Fruit fly (Drosophila melanogaster) whole organism, embryonic: ENCODE data around the gene Ythdc1.

Source experiments
- ATbp ChIP-seq: fragments of 200-800 bp; sonication (Bioruptor generic); optimal IDR thresholded peaks from 2 replicates; lab custom pipeline; 2017; ENCODE audit warnings: missing biosample characterization, mild to moderate bottlenecking, missing genetic modification characterization, missing genetic modification reagents
- Bteb2 ChIP-seq: fragments of 200-800 bp; sonication (Bioruptor generic); optimal IDR thresholded peaks from 2 replicates; lab custom pipeline; 2016; ENCODE audit warnings: missing biosample characterization, missing genetic modification characterization
- CG10321 ChIP-seq: fragments of 200-800 bp; sonication (Bioruptor generic); IDR thresholded peaks from 2 replicates; pipeline ENCODE4 v1.3.6; 2022; ENCODE audit warnings: missing biosample characterization, missing genetic modification characterization
- CG12071 ChIP-seq: fragments of 200-800 bp; sonication (Bioruptor generic); optimal IDR thresholded peaks from 3 replicates; lab custom pipeline; 2018; ENCODE audit warnings: missing biosample characterization, mild to moderate bottlenecking, missing genetic modification characterization
- CG15269 ChIP-seq: fragments of 200-800 bp; sonication (Bioruptor generic); optimal IDR thresholded peaks from 2 replicates; lab custom pipeline; 2018; ENCODE audit warnings: missing biosample characterization, mild to moderate bottlenecking, missing genetic modification characterization, moderate library complexity
- CG17361 ChIP-seq: fragments of 200-800 bp; sonication (Bioruptor generic); IDR thresholded peaks from 3 replicates; pipeline ENCODE4 v1.3.6; 2022; ENCODE audit warnings: missing biosample characterization, missing genetic modification characterization
- CG18262 ChIP-seq: fragments of 200-800 bp; optimal IDR thresholded peaks from 3 replicates; lab custom pipeline; 2019; ENCODE audit warnings: missing biosample characterization, mild to moderate bottlenecking, missing genetic modification characterization, moderate library complexity
- CG3065 ChIP-seq: fragments of 200-800 bp; sonication (Bioruptor generic); optimal IDR thresholded peaks from 2 replicates; lab custom pipeline; 2016; ENCODE audit warnings: missing biosample characterization, missing genetic modification characterization
- CG33213 ChIP-seq: fragments of 200-800 bp; sonication (Bioruptor generic); optimal IDR thresholded peaks from 3 replicates; lab custom pipeline; 2016; ENCODE audit warnings: missing biosample characterization, missing genetic modification characterization
- CG4707 ChIP-seq: fragments of 200-800 bp; sonication (Bioruptor generic); optimal IDR thresholded peaks from 2 replicates; lab custom pipeline; 2018; ENCODE audit warnings: missing biosample characterization, mild to moderate bottlenecking, missing genetic modification characterization, moderate library complexity
- CG4854 ChIP-seq: fragments of 200-800 bp; sonication (Bioruptor generic); optimal IDR thresholded peaks from 2 replicates; lab custom pipeline; 2016; ENCODE audit warnings: missing biosample characterization, missing genetic modification characterization, inconsistent platforms
- CG6683 ChIP-seq: fragments of 200-800 bp; sonication (Bioruptor generic); optimal IDR thresholded peaks from 2 replicates; lab custom pipeline; 2017; ENCODE audit warnings: missing biosample characterization, mild to moderate bottlenecking, missing genetic modification characterization, missing genetic modification reagents
- CG9609 ChIP-seq: fragments of 200-800 bp; sonication (Bioruptor generic); optimal IDR thresholded peaks from 3 replicates; lab custom pipeline; 2016; ENCODE audit warnings: missing biosample characterization, missing genetic modification characterization
- CrebB ChIP-seq: fragments of 200-800 bp; sonication (Bioruptor generic); optimal IDR thresholded peaks from 3 replicates; lab custom pipeline; 2018; ENCODE audit warnings: missing biosample characterization, mild to moderate bottlenecking, missing genetic modification characterization
- ERR ChIP-seq: fragments of 200-800 bp; sonication (Bioruptor generic); optimal IDR thresholded peaks from 2 replicates; lab custom pipeline; 2016; ENCODE audit warnings: missing biosample characterization, missing genetic modification characterization
- HHEX ChIP-seq: fragments of 200-800 bp; sonication (Bioruptor generic); optimal IDR thresholded peaks from 3 replicates; lab custom pipeline; 2017; ENCODE audit warnings: missing biosample characterization, mild to moderate bottlenecking, missing genetic modification characterization, missing genetic modification reagents
- HLH4C ChIP-seq: fragments of 200-800 bp; sonication (Bioruptor generic); IDR thresholded peaks from 3 replicates; pipeline ENCODE4 v1.3.6; 2022; ENCODE audit warnings: missing biosample characterization, missing genetic modification characterization; ENCODE audit not compliant: partially characterized antibody
- Hr39 ChIP-seq: fragments of >200 bp; optimal IDR thresholded peaks from 2 replicates; lab custom pipeline; 2017
- Jarid2 ChIP-seq: fragments of 200-800 bp; sonication (Bioruptor generic); optimal IDR thresholded peaks from 3 replicates; lab custom pipeline; 2017; ENCODE audit warnings: mild to moderate bottlenecking, missing biosample characterization, missing genetic modification reagents, missing genetic modification characterization
- Med ChIP-seq: fragments of 200-800 bp; sonication (Bioruptor generic); peaks from one replicate; lab custom pipeline; 2016; ENCODE audit warnings: missing biosample characterization, missing genetic modification characterization, mild to moderate bottlenecking, inconsistent platforms, moderate library complexity
- Mes4 ChIP-seq: fragments of 200-800 bp; sonication (Bioruptor generic); optimal IDR thresholded peaks from 2 replicates; lab custom pipeline; 2016; ENCODE audit warnings: missing biosample characterization, missing genetic modification characterization
- Nf-YC ChIP-seq: fragments of 200-800 bp; optimal IDR thresholded peaks from 3 replicates; lab custom pipeline; 2019; ENCODE audit warnings: missing biosample characterization, mild to moderate bottlenecking, missing genetic modification characterization, moderate library complexity
- NfI ChIP-seq: fragments of 200-800 bp; sonication (Bioruptor generic); optimal IDR thresholded peaks from 3 replicates; lab custom pipeline; 2018; ENCODE audit warnings: missing biosample characterization, mild to moderate bottlenecking, missing genetic modification characterization, moderate library complexity
- Opbp ChIP-seq: fragments of 200-800 bp; sonication (Bioruptor generic); IDR thresholded peaks from 3 replicates; pipeline ENCODE4 v1.3.6; 2022; ENCODE audit warnings: missing biosample characterization, missing genetic modification characterization; ENCODE audit not compliant: partially characterized antibody
- Ptx1 ChIP-seq: fragments of 200-800 bp; sonication (Bioruptor generic); IDR thresholded peaks from 2 replicates; pipeline ENCODE4 v1.3.6; 2022; ENCODE audit warnings: missing biosample characterization, missing genetic modification characterization
- Vsx1 ChIP-seq: fragments of 200-800 bp; sonication (Bioruptor generic); optimal IDR thresholded peaks from 2 replicates; lab custom pipeline; 2017; ENCODE audit warnings: missing biosample characterization, mild to moderate bottlenecking, missing genetic modification characterization, missing genetic modification reagents
- Xbp1 ChIP-seq: fragments of 200-800 bp; sonication (Bioruptor generic); optimal IDR thresholded peaks from 3 replicates; lab custom pipeline; 2016; ENCODE audit warnings: missing biosample characterization, mild to moderate bottlenecking, missing genetic modification characterization
- abd-A ChIP-seq: fragments of 200-800 bp; sonication (Bioruptor generic); optimal IDR thresholded peaks from 3 replicates; lab custom pipeline; 2019; ENCODE audit warnings: missing biosample characterization, mild to moderate bottlenecking, missing genetic modification characterization, moderate library complexity
- aop ChIP-seq: fragments of 200-800 bp; sonication (Bioruptor generic); IDR thresholded peaks from 2 replicates; pipeline ENCODE4 v1.3.6; 2022; ENCODE audit warnings: missing biosample characterization, missing genetic modification characterization
- ara ChIP-seq: fragments of 200-800 bp; sonication (Bioruptor generic); IDR thresholded peaks from 2 replicates; pipeline ENCODE4 v1.3.6; 2022; ENCODE audit warnings: missing biosample characterization, missing genetic modification characterization
- az2 ChIP-seq: fragments of 200-800 bp; sonication (Bioruptor generic); optimal IDR thresholded peaks from 3 replicates; lab custom pipeline; 2016; ENCODE audit warnings: missing biosample characterization, missing genetic modification characterization
- corto ChIP-seq: fragments of 200-800 bp; sonication (Bioruptor generic); optimal IDR thresholded peaks from 2 replicates; lab custom pipeline; 2016; ENCODE audit warnings: missing biosample characterization, mild to moderate bottlenecking, missing genetic modification characterization, moderate library complexity
- dmrt99B ChIP-seq: fragments of 200-800 bp; sonication (Bioruptor generic); optimal IDR thresholded peaks from 2 replicates; lab custom pipeline; 2018; ENCODE audit warnings: missing biosample characterization, mild to moderate bottlenecking, missing genetic modification characterization, moderate library complexity
- gcm ChIP-seq: fragments of 200-800 bp; sonication (Bioruptor generic); optimal IDR thresholded peaks from 2 replicates; lab custom pipeline; 2019; ENCODE audit warnings: missing biosample characterization, mild to moderate bottlenecking, missing genetic modification characterization, moderate library complexity
- gem ChIP-seq: fragments of 200-800 bp; sonication (Bioruptor generic); optimal IDR thresholded peaks from 2 replicates; lab custom pipeline; 2019; ENCODE audit warnings: missing biosample characterization, mild to moderate bottlenecking, missing genetic modification characterization, moderate library complexity
- gfzf ChIP-seq: fragments of 200-800 bp; sonication (Bioruptor generic); optimal IDR thresholded peaks from 2 replicates; lab custom pipeline; 2016; ENCODE audit warnings: missing biosample characterization, mild to moderate bottlenecking, missing genetic modification characterization, moderate library complexity
- grau ChIP-seq: fragments of 200-800 bp; optimal IDR thresholded peaks from 3 replicates; lab custom pipeline; 2019; ENCODE audit warnings: missing biosample characterization, mild to moderate bottlenecking, missing genetic modification characterization, moderate library complexity
- gsb ChIP-seq: fragments of 200-800 bp; sonication (Bioruptor generic); IDR thresholded peaks from 2 replicates; pipeline ENCODE4 v1.3.6; 2022; ENCODE audit warnings: missing biosample characterization, missing genetic modification characterization
- hbn ChIP-seq: fragments of 200-800 bp; sonication (Bioruptor generic); IDR thresholded peaks from 2 replicates; pipeline ENCODE4 v1.3.6; 2022; ENCODE audit warnings: missing biosample characterization, missing genetic modification characterization; ENCODE audit not compliant: partially characterized antibody
- hkb ChIP-seq, 2 experiments: fragments of 200-800 bp in 1 of 2; fragments of >200 bp in 1 of 2; sonication (Bioruptor generic) in 1 of 2; IDR thresholded peaks in 1 of 2; optimal IDR thresholded peaks in 1 of 2; 2 replicates each; pipeline versions ENCODE4 v1.3.6 to Lab custom; 2017 to 2022; ENCODE audit warnings: missing biosample characterization in 1 of 2, missing genetic modification characterization in 1 of 2
- lola ChIP-seq, 3 experiments: fragments of >200 bp in 2 of 3; fragments of 200-800 bp in 1 of 3; sonication (Bioruptor generic) in 1 of 3; optimal IDR thresholded peaks; 2 replicates each; lab custom pipeline; 2017 to 2019; ENCODE audit warnings: missing biosample characterization in 3 of 3, missing genetic modification characterization in 3 of 3, mild to moderate bottlenecking in 1 of 3, moderate library complexity in 1 of 3
- maf-S ChIP-seq: fragments of 200-800 bp; sonication (Bioruptor generic); optimal IDR thresholded peaks from 2 replicates; lab custom pipeline; 2016; ENCODE audit warnings: missing biosample characterization, missing genetic modification characterization
- phol ChIP-seq: fragments of 200-800 bp; sonication (Bioruptor generic); optimal IDR thresholded peaks from 3 replicates; lab custom pipeline; 2018; ENCODE audit warnings: missing biosample characterization, mild to moderate bottlenecking, missing genetic modification characterization, moderate library complexity
- slbo ChIP-seq: fragments of 200-800 bp; sonication (Bioruptor generic); IDR thresholded peaks from 2 replicates; pipeline ENCODE4 v1.3.6; 2022; ENCODE audit warnings: missing biosample characterization, missing genetic modification characterization
- slou ChIP-seq: fragments of 200-800 bp; sonication (Bioruptor generic); optimal IDR thresholded peaks from 3 replicates; lab custom pipeline; 2016; ENCODE audit warnings: missing biosample characterization, missing genetic modification characterization
- trem ChIP-seq: fragments of 200-800 bp; optimal IDR thresholded peaks from 3 replicates; lab custom pipeline; 2019; ENCODE audit warnings: missing biosample characterization, mild to moderate bottlenecking, missing genetic modification characterization, moderate library complexity
- trh ChIP-seq: fragments of 200-800 bp; sonication (Bioruptor generic); optimal IDR thresholded peaks from 2 replicates; lab custom pipeline; 2016; ENCODE audit warnings: missing biosample characterization, missing genetic modification characterization
- ttk ChIP-seq: fragments of 200-800 bp; sonication (Bioruptor generic); IDR thresholded peaks from 2 replicates; pipeline ENCODE4 v2.1.2; 2022; ENCODE audit warnings: missing biosample characterization, missing genetic modification characterization

The Ythdc1 gene

DNA sequence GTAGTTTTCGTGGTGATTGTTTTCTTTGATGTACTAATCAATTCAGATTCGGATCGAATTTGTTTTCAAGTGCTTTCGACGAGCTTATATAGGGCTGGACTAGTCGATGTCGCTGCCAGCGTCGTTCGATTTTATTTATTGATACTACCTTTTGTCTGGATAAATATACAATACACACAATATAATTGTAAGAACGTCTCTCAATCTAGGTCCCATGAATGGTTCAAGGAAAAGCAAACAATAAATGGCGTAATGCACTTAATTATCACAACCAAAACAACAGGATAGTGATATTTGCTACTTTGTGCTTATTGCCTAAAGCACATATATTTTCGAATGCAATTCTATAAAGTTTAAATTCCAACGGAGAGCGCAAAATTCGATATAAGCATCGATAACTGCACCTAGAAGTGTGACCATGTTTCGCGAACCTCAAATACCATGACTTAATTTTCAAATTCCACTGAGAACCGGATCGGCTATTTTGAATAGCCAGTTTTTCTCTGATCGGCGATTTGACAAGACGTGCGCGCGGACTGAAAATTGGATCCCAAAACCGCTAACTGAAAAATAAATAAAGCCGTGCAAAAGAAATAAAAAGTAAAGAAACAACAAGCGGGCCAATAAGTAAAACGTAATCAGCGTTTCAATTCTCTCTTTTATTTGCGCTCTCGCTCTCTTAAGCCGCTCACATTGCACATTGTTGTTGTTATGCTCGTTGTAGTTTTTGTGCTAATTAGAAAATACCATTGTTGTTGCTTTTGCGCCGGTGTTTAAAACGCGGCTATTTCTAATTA lies 37.4 kb downstream of the Ythdc1 start, which contains the start of the genes Drsl6 and kst (continued):
- TF ChIP-seq slbo (GFP tag; lab: Robert Waterston, UW) (no peak), trh (no peak), NfI (GFP tag; lab: Kevin White, UChicago) (no peak), CG17361 (GFP tag; lab: Robert Waterston, UW) (no peak), CG33213 (GFP tag; lab: Kevin White, UChicago) (peak; percentile 26), Nf-YC (tag; lab: Kevin White, UChicago) (no peak), gsb (GFP tag; lab: Robert Waterston, UW) (no peak), gfzf (peak; percentile 88), ERR (GFP tag; lab: Kevin White, UChicago) (no peak), CG10321 (GFP tag; lab: Robert Waterston, UW) (0 out of 2 replicates have a peak, but pooled peaks have one; percentile 20), lola (GFP tag; optimal IDR thresholded peaks at IDR 0.05; lab: Kevin White, UChicago) (no peak), CG18262 (tag; lab: Kevin White, UChicago) (peak; percentile 17), dmrt99B (no peak), corto (GFP tag; lab: Kevin White, UChicago) (no peak), HHEX (GFP tag; lab: Kevin White, UChicago) (no peak), Mes4 (GFP tag; lab: Kevin White, UChicago) (no peak), trem (tag; lab: Kevin White, UChicago) (peak; percentile 6), Opbp (peak; percentile 70), grau (tag; lab: Kevin White, UChicago) (peak; percentile 31), CG12071 (peak; percentile 1), Bteb2 (GFP tag; lab: Kevin White, UChicago) (no peak), Xbp1 (GFP tag; lab: Kevin White, UChicago) (no peak), ATbp (peak; percentile 0), Hr39 (no peak), Ptx1 (no peak), ttk (GFP tag; lab: Robert Waterston, UW) (no peak), maf-S (GFP tag; lab: Kevin White, UChicago) (peak; percentile 29), gcm (peak; percentile 15), hbn (GFP tag; lab: Robert Waterston, UW) (peak; percentile 47; the same call in 1 of the 2 replicates), gem (tag; lab: Kevin White, UChicago) (peak; percentile 79), phol (tag; lab: Kevin White, UChicago) (no peak), HLH4C (GFP tag; lab: Robert Waterston, UW) (peak; percentile 38; the same call in 2 of the 3 replicates), aop (GFP tag; lab: Robert Waterston, UW) (no peak), CG4854 (GFP tag; lab: Kevin White, UChicago) (peak; percentile 37), CG9609 (GFP tag; lab: Kevin White, UChicago) (no peak), Med (GFP tag; lab: Kevin White, UChicago) (peak; percentile 88), CG6683 (no peak), abd-A (tag; lab: Kevin White, UChicago) (no peak), ara (no peak), CG15269 (tag; lab: Kevin White, UChicago) (no peak), slou (GFP tag; lab: Kevin White, UChicago) (no peak), CG4707 (GFP tag; lab: Kevin White, UChicago) (no peak), hkb (optimal IDR thresholded peaks at IDR 0.05; lab: Kevin White, UChicago) (no peak), hkb (GFP tag; IDR thresholded peaks at IDR 0.05; lab: Robert Waterston, UW) (0 out of 2 replicates have a peak, but pooled peaks have one; percentile 29), Jarid2 (GFP tag; lab: Kevin White, UChicago) (peak; percentile 97), Vsx1 (GFP tag; lab: Kevin White, UChicago) (peak; percentile 3), CrebB (peak; percentile 59), az2 (no peak), CG3065 (GFP tag; lab: Kevin White, UChicago) (no peak)
